Fruit fly (Drosophila melanogaster) whole organism, embryonic: ENCODE data around the gene Tsp97E.
A peak's percentile ranks its signal among the peaks of the same experiment; 100 is the strongest.

Source experiments
- Bteb2 ChIP-seq: fragments of 200-800 bp; sonication (Bioruptor generic); optimal IDR thresholded peaks from 2 replicates; lab custom pipeline; 2016; ENCODE audit warnings: missing biosample characterization, missing genetic modification characterization
- CG1024 ChIP-seq: fragments of 200-800 bp; sonication (Bioruptor generic); IDR thresholded peaks from 2 replicates; pipeline ENCODE4 v1.3.6; 2022; ENCODE audit warnings: missing biosample characterization, missing genetic modification characterization
- CG10654 ChIP-seq: fragments of 200-800 bp; sonication (Bioruptor generic); optimal IDR thresholded peaks from 2 replicates; lab custom pipeline; 2016; ENCODE audit warnings: missing biosample characterization, missing genetic modification characterization
- CG11085 ChIP-seq: fragments of 200-800 bp; sonication (Bioruptor generic); IDR thresholded peaks from 2 replicates; pipeline ENCODE4 v1.3.6; 2022; ENCODE audit warnings: missing biosample characterization, missing genetic modification characterization
- CG11695 ChIP-seq: fragments of 200-800 bp; sonication (Bioruptor generic); IDR thresholded peaks from 3 replicates; pipeline ENCODE4 v1.3.6; 2022; ENCODE audit warnings: missing biosample characterization, missing genetic modification characterization
- CG12104 ChIP-seq: fragments of 200-800 bp; sonication (Bioruptor generic); optimal IDR thresholded peaks from 3 replicates; lab custom pipeline; 2016; ENCODE audit warnings: missing biosample characterization, missing genetic modification characterization
- CG12219 ChIP-seq: fragments of 200-800 bp; sonication (Bioruptor generic); optimal IDR thresholded peaks from 3 replicates; lab custom pipeline; 2018; ENCODE audit warnings: missing biosample characterization, mild to moderate bottlenecking, missing genetic modification characterization
- CG12391 ChIP-seq: fragments of 200-800 bp; sonication (Bioruptor generic); optimal IDR thresholded peaks from 3 replicates; lab custom pipeline; 2018; ENCODE audit warnings: missing biosample characterization, mild to moderate bottlenecking, missing genetic modification characterization, moderate library complexity
- CG13624 ChIP-seq: fragments of 200-800 bp; sonication (Bioruptor generic); optimal IDR thresholded peaks from 2 replicates; lab custom pipeline; 2016; ENCODE audit warnings: missing biosample characterization, missing genetic modification characterization
- CG13775 ChIP-seq: fragments of 200-800 bp; sonication (Bioruptor generic); optimal IDR thresholded peaks from 3 replicates; lab custom pipeline; 2017; ENCODE audit warnings: missing biosample characterization, mild to moderate bottlenecking, missing genetic modification characterization
- CG1529 ChIP-seq: fragments of 200-800 bp; sonication (Bioruptor generic); optimal IDR thresholded peaks from 3 replicates; lab custom pipeline; 2018; ENCODE audit warnings: missing biosample characterization, missing genetic modification characterization
- CG31388 ChIP-seq: fragments of 200-800 bp; sonication (Bioruptor generic); optimal IDR thresholded peaks from 2 replicates; lab custom pipeline; 2016; ENCODE audit warnings: missing biosample characterization, missing genetic modification characterization
- CG33557 ChIP-seq: fragments of 200-800 bp; sonication (Bioruptor generic); optimal IDR thresholded peaks from 2 replicates; lab custom pipeline; 2019; ENCODE audit warnings: missing biosample characterization, mild to moderate bottlenecking, missing genetic modification characterization, moderate library complexity
- CG4854 ChIP-seq: fragments of 200-800 bp; sonication (Bioruptor generic); optimal IDR thresholded peaks from 2 replicates; lab custom pipeline; 2016; ENCODE audit warnings: missing biosample characterization, missing genetic modification characterization, inconsistent platforms
- CG6254 ChIP-seq: fragments of 200-800 bp; sonication (Bioruptor generic); optimal IDR thresholded peaks from 3 replicates; lab custom pipeline; 2017; ENCODE audit warnings: mild to moderate bottlenecking, missing biosample characterization, missing genetic modification reagents, missing genetic modification characterization
- CG6272 ChIP-seq: fragments of 200-800 bp; sonication (Bioruptor generic); IDR thresholded peaks from 2 replicates; pipeline ENCODE4 v1.3.6; 2022; ENCODE audit warnings: missing biosample characterization, missing genetic modification characterization
- CG6854 ChIP-seq: fragments of 200-800 bp; sonication (Bioruptor generic); optimal IDR thresholded peaks from 3 replicates; lab custom pipeline; 2017; ENCODE audit warnings: missing biosample characterization, mild to moderate bottlenecking, missing genetic modification characterization
- CG8765 ChIP-seq: fragments of 200-800 bp; sonication (Bioruptor generic); IDR thresholded peaks from 2 replicates; pipeline ENCODE4 v1.3.6; 2022; ENCODE audit warnings: missing biosample characterization, missing genetic modification characterization
- D19B ChIP-seq: fragments of 200-800 bp; sonication (Bioruptor generic); optimal IDR thresholded peaks from 2 replicates; lab custom pipeline; 2017; ENCODE audit warnings: missing biosample characterization, mild to moderate bottlenecking, missing genetic modification characterization
- E2f1 ChIP-seq: fragments of 200-800 bp; sonication (Bioruptor generic); IDR thresholded peaks from 2 replicates; pipeline ENCODE4 v1.3.6; 2022; ENCODE audit warnings: missing biosample characterization, missing genetic modification characterization
- Fer2 ChIP-seq: fragments of 200-800 bp; sonication (Bioruptor generic); optimal IDR thresholded peaks from 2 replicates; lab custom pipeline; 2018; ENCODE audit warnings: missing biosample characterization, mild to moderate bottlenecking, missing genetic modification characterization, moderate library complexity
- HLH3B ChIP-seq: fragments of 200-800 bp; sonication (Bioruptor generic); IDR thresholded peaks from 2 replicates; pipeline ENCODE4 v1.3.6; 2022; ENCODE audit warnings: missing biosample characterization, missing genetic modification characterization
- Hr51 ChIP-seq, 2 experiments: fragments of 200-800 bp; sonication (Bioruptor generic); optimal IDR thresholded peaks; 2 replicates in 1 of 2; 3 replicates in 1 of 2; lab custom pipeline; 2016 to 2018; ENCODE audit warnings: missing biosample characterization in 2 of 2, missing genetic modification characterization in 2 of 2, mild to moderate bottlenecking in 1 of 2, moderate library complexity in 1 of 2
- Hr78 ChIP-seq, 2 experiments: fragments of 200-800 bp in 1 of 2; fragments of >200 bp in 1 of 2; sonication (Bioruptor generic) in 1 of 2; optimal IDR thresholded peaks; 2 replicates each; lab custom pipeline; 2017 to 2019; ENCODE audit warnings: missing biosample characterization in 2 of 2, missing genetic modification characterization in 2 of 2, mild to moderate bottlenecking in 1 of 2, moderate library complexity in 1 of 2
- Hsf ChIP-seq: fragments of 200-800 bp; sonication (Bioruptor generic); optimal IDR thresholded peaks from 3 replicates; lab custom pipeline; 2016; ENCODE audit warnings: missing biosample characterization, missing genetic modification characterization
- Lhr ChIP-seq: fragments of 200-800 bp; sonication (Bioruptor generic); optimal IDR thresholded peaks from 3 replicates; lab custom pipeline; 2017; ENCODE audit warnings: mild to moderate bottlenecking, missing biosample characterization, missing genetic modification reagents, missing genetic modification characterization
- MESR4 ChIP-seq: fragments of 200-800 bp; sonication (Bioruptor generic); optimal IDR thresholded peaks from 2 replicates; lab custom pipeline; 2018; ENCODE audit warnings: missing biosample characterization, mild to moderate bottlenecking, missing genetic modification characterization, moderate library complexity
- MTF-1 ChIP-seq: fragments of 200-800 bp; sonication (Bioruptor generic); optimal IDR thresholded peaks from 2 replicates; lab custom pipeline; 2018; ENCODE audit warnings: missing biosample characterization, mild to moderate bottlenecking, missing genetic modification characterization, borderline replicate concordance
- Rx ChIP-seq: fragments of 200-800 bp; sonication (Bioruptor generic); IDR thresholded peaks from 2 replicates; pipeline ENCODE4 v1.3.6; 2022; ENCODE audit warnings: missing biosample characterization, missing genetic modification characterization
- Sin3A ChIP-seq: fragments of >200 bp; optimal IDR thresholded peaks from 2 replicates; lab custom pipeline; 2018
- Sry-δ ChIP-seq: fragments of 200-800 bp; sonication (Bioruptor generic); optimal IDR thresholded peaks from 2 replicates; lab custom pipeline; 2016; ENCODE audit warnings: missing biosample characterization, missing genetic modification characterization
- ab ChIP-seq: fragments of 200-800 bp; sonication (Bioruptor generic); optimal IDR thresholded peaks from 2 replicates; lab custom pipeline; 2016; ENCODE audit warnings: missing biosample characterization, missing genetic modification characterization
- crol ChIP-seq: fragments of 200-800 bp; sonication (Bioruptor generic); IDR thresholded peaks from 2 replicates; pipeline ENCODE4 v1.3.6; 2022; ENCODE audit warnings: missing biosample characterization, missing genetic modification characterization
- dan ChIP-seq: fragments of 200-800 bp; sonication (Bioruptor generic); IDR thresholded peaks from 2 replicates; pipeline ENCODE4 v1.3.6; 2022; ENCODE audit warnings: missing biosample characterization, missing genetic modification characterization
- dmrt99B ChIP-seq: fragments of 200-800 bp; sonication (Bioruptor generic); optimal IDR thresholded peaks from 2 replicates; lab custom pipeline; 2018; ENCODE audit warnings: missing biosample characterization, mild to moderate bottlenecking, missing genetic modification characterization, moderate library complexity
- en ChIP-seq: fragments of 200-800 bp; sonication (Bioruptor generic); optimal IDR thresholded peaks from 2 replicates; lab custom pipeline; 2016; ENCODE audit warnings: missing biosample characterization, missing genetic modification characterization
- esg ChIP-seq: fragments of 200-800 bp; sonication (Bioruptor generic); conservative IDR thresholded peaks from 2 replicates; pipeline ENCODE4 v1.3.6; 2022; ENCODE audit warnings: missing biosample characterization, missing genetic modification characterization
- ewg ChIP-seq: fragments of 200-800 bp; sonication (Bioruptor generic); optimal IDR thresholded peaks from 3 replicates; lab custom pipeline; 2017; ENCODE audit warnings: mild to moderate bottlenecking, missing biosample characterization, missing genetic modification reagents, missing genetic modification characterization
- fd64A ChIP-seq: fragments of 200-800 bp; sonication (Bioruptor generic); optimal IDR thresholded peaks from 3 replicates; lab custom pipeline; 2018; ENCODE audit warnings: missing biosample characterization, mild to moderate bottlenecking, missing genetic modification characterization
- lola ChIP-seq, 3 experiments: fragments of >200 bp in 2 of 3; fragments of 200-800 bp in 1 of 3; sonication (Bioruptor generic) in 1 of 3; optimal IDR thresholded peaks; 2 replicates each; lab custom pipeline; 2017 to 2019; ENCODE audit warnings: missing biosample characterization in 3 of 3, missing genetic modification characterization in 3 of 3, mild to moderate bottlenecking in 1 of 3, moderate library complexity in 1 of 3
- nerfin-2 ChIP-seq: fragments of 200-800 bp; sonication (Bioruptor generic); IDR thresholded peaks from 2 replicates; pipeline ENCODE4 v1.3.6; 2022; ENCODE audit warnings: missing biosample characterization, missing genetic modification characterization; ENCODE audit not compliant: partially characterized antibody
- nmo ChIP-seq: fragments of 200-800 bp; sonication (Bioruptor generic); optimal IDR thresholded peaks from 2 replicates; lab custom pipeline; 2018; ENCODE audit warnings: missing biosample characterization, mild to moderate bottlenecking, missing genetic modification characterization, moderate library complexity
- oc ChIP-seq: fragments of 200-800 bp; sonication (Bioruptor generic); optimal IDR thresholded peaks from 2 replicates; lab custom pipeline; 2018; ENCODE audit warnings: missing biosample characterization, mild to moderate bottlenecking, missing genetic modification characterization, moderate library complexity
- otp ChIP-seq: fragments of 200-800 bp; sonication (Bioruptor generic); IDR thresholded peaks from 3 replicates; pipeline ENCODE4, ENCODE4 v1.3.6; 2022; ENCODE audit warnings: missing biosample characterization, missing genetic modification characterization
- peb ChIP-seq: fragments of 200-800 bp; sonication (Bioruptor generic); IDR thresholded peaks from 2 replicates; pipeline ENCODE4 v1.3.6; 2022; ENCODE audit warnings: missing biosample characterization, missing genetic modification characterization
- pho ChIP-seq: fragments of 200-800 bp; sonication (Bioruptor generic); optimal IDR thresholded peaks from 2 replicates; lab custom pipeline; 2016; ENCODE audit warnings: missing biosample characterization, missing genetic modification characterization
- phol ChIP-seq: fragments of 200-800 bp; sonication (Bioruptor generic); optimal IDR thresholded peaks from 3 replicates; lab custom pipeline; 2018; ENCODE audit warnings: missing biosample characterization, mild to moderate bottlenecking, missing genetic modification characterization, moderate library complexity
- ttk ChIP-seq: fragments of 200-800 bp; sonication (Bioruptor generic); IDR thresholded peaks from 2 replicates; pipeline ENCODE4 v2.1.2; 2022; ENCODE audit warnings: missing biosample characterization, missing genetic modification characterization
- tup ChIP-seq: fragments of 200-800 bp; sonication (Bioruptor generic); optimal IDR thresholded peaks from 2 replicates; lab custom pipeline; 2016; ENCODE audit warnings: missing biosample characterization, mild to moderate bottlenecking, missing genetic modification characterization, moderate library complexity
- unpg ChIP-seq: fragments of 200-800 bp; sonication (Bioruptor generic); optimal IDR thresholded peaks from 3 replicates; lab custom pipeline; 2018; ENCODE audit warnings: missing biosample characterization, mild to moderate bottlenecking, missing genetic modification characterization, moderate library complexity
- zf30C ChIP-seq: fragments of 200-800 bp; sonication (Bioruptor generic); optimal IDR thresholded peaks from 3 replicates; lab custom pipeline; 2018; ENCODE audit warnings: missing biosample characterization, mild to moderate bottlenecking, missing genetic modification characterization

Tsp97E gene

DNA sequence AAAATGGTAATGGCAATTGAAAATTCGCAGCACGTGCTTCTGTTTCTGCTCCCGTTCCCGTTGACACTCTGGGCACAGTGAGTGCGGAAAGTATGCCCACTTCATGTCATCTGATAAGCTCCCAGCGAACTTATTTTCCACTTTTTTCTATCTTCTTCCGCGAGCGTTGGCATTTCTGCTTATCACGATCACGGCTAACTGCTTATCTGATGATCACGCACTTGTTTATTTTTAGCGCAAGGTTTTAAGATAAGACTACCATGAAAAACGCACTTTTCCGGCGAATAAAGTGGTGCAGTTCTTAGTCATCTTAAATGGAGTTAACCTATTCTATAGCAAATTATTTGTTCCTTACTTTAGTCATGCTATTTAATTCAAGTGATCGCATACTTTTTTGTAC, 27.2 kb downstream of the Tsp97E start (continued):
- TF ChIP-seq crol (GFP tag; lab: Robert Waterston, UW): no peak
- TF ChIP-seq CG10654 (GFP tag; lab: Kevin White, UChicago): peak; percentile 51
- TF ChIP-seq ttk (GFP tag; lab: Robert Waterston, UW): no peak
- no peak for TF ChIP-seq Sry-δ
- TF ChIP-seq CG1529 (GFP tag; lab: Kevin White, UChicago): peak; percentile 27
- TF ChIP-seq CG13624: peak; percentile 35
- TF ChIP-seq CG1024 (GFP tag; lab: Robert Waterston, UW): 0 out of 2 replicates have a peak, but pooled peaks have one; percentile 4
- TF ChIP-seq Rx (GFP tag; lab: Robert Waterston, UW): no peak
- TF ChIP-seq phol: peak; percentile 57
- no peak for TF ChIP-seq E2f1
- TF ChIP-seq dan (GFP tag; lab: Robert Waterston, UW): no peak
- TF ChIP-seq dmrt99B (tag; lab: Kevin White, UChicago): peak; percentile 75
- TF ChIP-seq pho (GFP tag; lab: Kevin White, UChicago): no peak
- peak; percentile 56 for TF ChIP-seq CG12219 (GFP tag; lab: Kevin White, UChicago)
- no peak for TF ChIP-seq Sin3A (lab: Kevin White, UChicago)
- peak; percentile 50 for TF ChIP-seq Hsf (GFP tag; lab: Kevin White, UChicago)
- no peak for TF ChIP-seq tup (GFP tag; lab: Kevin White, UChicago)
- no peak for TF ChIP-seq CG6254 (GFP tag; lab: Kevin White, UChicago)
- no peak for TF ChIP-seq oc (tag; lab: Kevin White, UChicago)
- no peak for TF ChIP-seq CG31388 (GFP tag; lab: Kevin White, UChicago)
- TF ChIP-seq Fer2 (tag; lab: Kevin White, UChicago): no peak
- TF ChIP-seq CG12391 (tag; lab: Kevin White, UChicago): peak; percentile 31
- peak; percentile 37 for TF ChIP-seq D19B (GFP tag; lab: Kevin White, UChicago)
- TF ChIP-seq HLH3B: peak; percentile 19; the same call in 1 of the 2 replicates
- peak in 1 of 3 experiments; percentile 14 for TF ChIP-seq lola (GFP tag; optimal IDR thresholded peaks at IDR 0.05; lab: Kevin White, UChicago)
- peak; percentile 65 for TF ChIP-seq nmo (GFP tag; lab: Kevin White, UChicago)
- TF ChIP-seq nerfin-2: no peak
- TF ChIP-seq Hr78 (GFP tag; optimal IDR thresholded peaks at IDR 0.05; lab: Kevin White, UChicago): peak in 1 of 2 experiments; percentile 10
- TF ChIP-seq CG4854: peak; percentile 18
- TF ChIP-seq ab: no peak
- TF ChIP-seq Lhr: no peak
- TF ChIP-seq CG6854: peak; percentile 9
- no peak for TF ChIP-seq fd64A
- no peak for TF ChIP-seq en
- TF ChIP-seq CG6272: no peak
- TF ChIP-seq Hr51 (GFP tag; optimal IDR thresholded peaks at IDR 0.05; lab: Kevin White, UChicago): peak in 1 of 2 experiments; percentile 56
- TF ChIP-seq CG11695: 0 out of 3 replicates have a peak, but pooled peaks have one; percentile 10
- no peak for TF ChIP-seq CG11085
- TF ChIP-seq ewg (GFP tag; lab: Kevin White, UChicago): peak; percentile 29
- TF ChIP-seq CG12104 (GFP tag; lab: Kevin White, UChicago): no peak
- peak; percentile 29 for TF ChIP-seq CG13775 (GFP tag; lab: Kevin White, UChicago)
- peak; percentile 26 for TF ChIP-seq unpg (GFP tag; lab: Kevin White, UChicago)
- no peak; the same call in 1 of the 2 replicates for TF ChIP-seq esg (GFP tag; lab: Robert Waterston, UW)
- no peak for TF ChIP-seq CG33557
- no peak for TF ChIP-seq MTF-1
- TF ChIP-seq otp (GFP tag; lab: Robert Waterston, UW): no peak
- TF ChIP-seq Bteb2: no peak
- TF ChIP-seq MESR4: no peak
- no peak for TF ChIP-seq CG8765
- no peak for TF ChIP-seq zf30C (GFP tag; lab: Kevin White, UChicago)
- no peak for TF ChIP-seq peb (GFP tag; lab: Robert Waterston, UW)
